Worm (Caenorhabditis elegans): Measurements from ENCODE around the gene spdl-1.

- TF ChIP-seq ama-1 (optimal IDR thresholded peaks at IDR 0.05) (no peak), mdl-1 (tag; optimal IDR thresholded peaks at IDR 0.05) (no peak), nhr-28 (tag; optimal IDR thresholded peaks at IDR 0.05) (no peak)
Observed at ce11 chrII:7808153-7808552, 26.8 kb downstream of the spdl-1 start.

Measured in whole organism, L3 larva.